Worm (Caenorhabditis elegans) whole organism, L3 larva: Measurements from ENCODE around the gene btb-22.
A peak's percentile ranks its signal among the peaks of the same experiment; 100 is the strongest.
"Not testable (repeated sequence)": the region's sequence is repeated elsewhere in the genome, so short reads cannot be mapped to it uniquely, and the experiment has no call there.

Source experiments
- R02D3.7 ChIP-seq: fragments of 150-350 bp; optimal IDR thresholded peaks from 2 replicates; lab custom pipeline; 2014; ENCODE audit warnings: missing biosample characterization, missing genetic modification characterization
- aly-2 ChIP-seq: fragments of 150-350 bp; optimal IDR thresholded peaks from 2 replicates; lab custom pipeline; 2014; ENCODE audit warnings: missing biosample characterization, missing genetic modification characterization
- ceh-28 ChIP-seq: fragments of 150-350 bp; optimal IDR thresholded peaks from 2 replicates; lab custom pipeline; 2014; ENCODE audit warnings: missing biosample characterization, missing genetic modification reagents, missing genetic modification characterization
- daf-12 ChIP-seq: fragments of 150-350 bp; optimal IDR thresholded peaks from 2 replicates; lab custom pipeline; 2014; ENCODE audit warnings: missing biosample characterization, missing genetic modification reagents, missing genetic modification characterization
- egl-27 ChIP-seq: sonication (generic microtip); optimal IDR thresholded peaks from 4 replicates; lab custom pipeline; 2017; ENCODE audit warnings: missing biosample characterization, missing genetic modification reagents, missing genetic modification characterization
- egl-5 ChIP-seq: fragments of 150-350 bp; optimal IDR thresholded peaks from 2 replicates; lab custom pipeline; 2017; ENCODE audit warnings: missing biosample characterization, missing genetic modification reagents, missing genetic modification characterization, inconsistent platforms
- elt-2 ChIP-seq: sonication (generic microtip); optimal IDR thresholded peaks from 2 replicates; lab custom pipeline; 2016; ENCODE audit warnings: missing genetic modification reagents, mild to moderate bottlenecking, missing genetic modification characterization, missing compliant biosample characterization
- eor-1 ChIP-seq, 2 experiments: fragments of 150-350 bp; optimal IDR thresholded peaks; 2 replicates each; lab custom pipeline; 2014 to 2018; ENCODE audit warnings: missing biosample characterization in 2 of 2, missing genetic modification characterization in 2 of 2
- fkh-2 ChIP-seq: fragments of 150-350 bp; optimal IDR thresholded peaks from 2 replicates; lab custom pipeline; 2014; ENCODE audit warnings: missing biosample characterization, missing genetic modification reagents, missing genetic modification characterization
- hmg-11 ChIP-seq: sonication (generic microtip); optimal IDR thresholded peaks from 2 replicates; lab custom pipeline; 2016; ENCODE audit warnings: missing genetic modification characterization, missing compliant biosample characterization
- jun-1 ChIP-seq: fragments of 150-350 bp; optimal IDR thresholded peaks from 2 replicates; lab custom pipeline; 2014; ENCODE audit warnings: missing biosample characterization, missing genetic modification reagents, missing genetic modification characterization
- lin-39 ChIP-seq: fragments of 150-350 bp; optimal IDR thresholded peaks from 2 replicates; lab custom pipeline; 2018; ENCODE audit warnings: missing biosample characterization, missing genetic modification reagents, missing genetic modification characterization
- mdl-1 ChIP-seq: fragments of 150-350 bp; optimal IDR thresholded peaks from 2 replicates; lab custom pipeline; 2014; ENCODE audit warnings: missing biosample characterization, missing genetic modification characterization
- mml-1 ChIP-seq: fragments of 150-350 bp; sonication (generic microtip); optimal IDR thresholded peaks from 3 replicates; lab custom pipeline; 2014; ENCODE audit warnings: missing biosample characterization, missing genetic modification characterization
- nfya-1 ChIP-seq: sonication (generic microtip); optimal IDR thresholded peaks from 2 replicates; lab custom pipeline; 2017; ENCODE audit warnings: missing genetic modification characterization, mild to moderate bottlenecking, missing compliant biosample characterization, antibody characterized with exemption, moderate library complexity; ENCODE audit not compliant: insufficient read depth
- nhr-11 ChIP-seq: fragments of 150-350 bp; optimal IDR thresholded peaks from 2 replicates; lab custom pipeline; 2014; ENCODE audit warnings: missing biosample characterization, missing genetic modification characterization
- nhr-23 ChIP-seq: fragments of 150-350 bp; optimal IDR thresholded peaks from 2 replicates; lab custom pipeline; 2014; ENCODE audit warnings: missing biosample characterization, missing genetic modification reagents, missing genetic modification characterization
- nhr-237 ChIP-seq: fragments of 150-350 bp; optimal IDR thresholded peaks from 2 replicates; lab custom pipeline; 2014; ENCODE audit warnings: missing biosample characterization, missing genetic modification characterization
- nhr-25 ChIP-seq: sonication (generic microtip); optimal IDR thresholded peaks from 2 replicates; lab custom pipeline; 2017; ENCODE audit warnings: missing biosample characterization, missing genetic modification characterization
- nhr-43 ChIP-seq: sonication (generic microtip); optimal IDR thresholded peaks from 2 replicates; lab custom pipeline; 2016; ENCODE audit warnings: mild to moderate bottlenecking, missing genetic modification characterization, missing compliant biosample characterization; ENCODE audit not compliant: poor library complexity, severe bottlenecking
- nhr-67 ChIP-seq: fragments of 150-350 bp; optimal IDR thresholded peaks from 2 replicates; lab custom pipeline; 2014; ENCODE audit warnings: missing biosample characterization, missing genetic modification characterization
- nhr-76 ChIP-seq: fragments of 150-350 bp; sonication (generic microtip); optimal IDR thresholded peaks from 5 replicates; lab custom pipeline; 2014; ENCODE audit warnings: missing biosample characterization, missing genetic modification characterization
- nhr-77 ChIP-seq: fragments of 150-350 bp; optimal IDR thresholded peaks from 2 replicates; lab custom pipeline; 2014; ENCODE audit warnings: missing biosample characterization, missing genetic modification characterization
- pha-4 ChIP-seq: fragments of 150-350 bp; optimal IDR thresholded peaks from 2 replicates; lab custom pipeline; 2014; ENCODE audit warnings: missing biosample characterization, missing genetic modification reagents, missing genetic modification characterization
- pqm-1 ChIP-seq: fragments of 150-350 bp; optimal IDR thresholded peaks from 2 replicates; lab custom pipeline; 2017; ENCODE audit warnings: missing biosample characterization, missing genetic modification characterization, inconsistent platforms
- sea-2 ChIP-seq: fragments of 150-350 bp; sonication (generic microtip); optimal IDR thresholded peaks from 4 replicates; lab custom pipeline; 2014; ENCODE audit warnings: missing biosample characterization, missing genetic modification reagents, missing genetic modification characterization
- skn-1 ChIP-seq: fragments of 150-350 bp; optimal IDR thresholded peaks from 2 replicates; lab custom pipeline; 2014; ENCODE audit warnings: missing biosample characterization, missing genetic modification characterization
- tbx-2 ChIP-seq: sonication (generic microtip); optimal IDR thresholded peaks from 2 replicates; lab custom pipeline; 2016; ENCODE audit warnings: mild to moderate bottlenecking, missing genetic modification characterization, missing compliant biosample characterization
- unc-39 ChIP-seq: sonication (generic microtip); optimal IDR thresholded peaks from 4 replicates; lab custom pipeline; 2017; ENCODE audit warnings: missing biosample characterization, missing genetic modification characterization
- unc-62 ChIP-seq: fragments of 150-350 bp; sonication (generic microtip); optimal IDR thresholded peaks from 4 replicates; lab custom pipeline; 2014; ENCODE audit warnings: missing biosample characterization, missing genetic modification reagents, missing genetic modification characterization
- zag-1 ChIP-seq: fragments of 150-350 bp; optimal IDR thresholded peaks from 2 replicates; lab custom pipeline; 2014; ENCODE audit warnings: missing biosample characterization, missing genetic modification characterization
- ztf-11 ChIP-seq: fragments of 150-350 bp; optimal IDR thresholded peaks from 2 replicates; lab custom pipeline; 2014; ENCODE audit warnings: missing biosample characterization, missing genetic modification characterization
- ztf-4 ChIP-seq: fragments of 150-350 bp; optimal IDR thresholded peaks from 2 replicates; lab custom pipeline; 2014; ENCODE audit warnings: missing biosample characterization, missing genetic modification characterization

Gene btb-22

DNA sequence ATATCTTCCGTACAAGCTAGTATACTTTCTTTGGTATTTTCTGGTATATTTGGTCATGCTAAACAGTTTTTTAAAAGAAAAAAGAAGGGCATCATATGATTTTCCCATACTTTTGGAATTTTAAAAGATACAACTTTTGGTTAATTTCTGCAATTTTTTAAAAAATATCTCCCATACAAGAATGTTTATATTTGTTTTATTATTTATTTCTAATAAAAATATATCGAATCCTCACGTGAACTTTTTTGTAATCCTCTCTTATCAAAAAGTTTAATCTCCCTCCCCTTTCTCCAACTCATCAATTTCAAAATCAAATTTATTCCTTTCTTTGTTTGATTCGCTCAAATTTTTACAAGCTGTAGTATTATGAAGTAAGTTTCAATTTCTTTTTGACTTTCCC is 17.2 kb upstream of the btb-22 start, which contains the start of gene nep-13:
nep-13 (plus strand) TSS at position 301 of the 400 bp plus-strand sequence.
- no peak for TF ChIP-seq sea-2
- TF ChIP-seq egl-5, result no peak
- TF ChIP-seq nhr-11 (tag; lab: Kevin White, UChicago), result no peak
- no peak for TF ChIP-seq nhr-23
- TF ChIP-seq unc-39 (tag; lab: Kevin White, UChicago), result no peak
- TF ChIP-seq mdl-1 (tag; lab: Kevin White, UChicago), result no peak
- no peak for TF ChIP-seq nhr-237
- TF ChIP-seq hmg-11 (tag; lab: Kevin White, UChicago), result no peak
- no peak for TF ChIP-seq nhr-43
- no peak for TF ChIP-seq zag-1 (tag; lab: Kevin White, UChicago)
- TF ChIP-seq nhr-25 (tag; lab: Kevin White, UChicago), result no peak
- no peak for TF ChIP-seq nfya-1 (tag; lab: Kevin White, UChicago)

DNA sequence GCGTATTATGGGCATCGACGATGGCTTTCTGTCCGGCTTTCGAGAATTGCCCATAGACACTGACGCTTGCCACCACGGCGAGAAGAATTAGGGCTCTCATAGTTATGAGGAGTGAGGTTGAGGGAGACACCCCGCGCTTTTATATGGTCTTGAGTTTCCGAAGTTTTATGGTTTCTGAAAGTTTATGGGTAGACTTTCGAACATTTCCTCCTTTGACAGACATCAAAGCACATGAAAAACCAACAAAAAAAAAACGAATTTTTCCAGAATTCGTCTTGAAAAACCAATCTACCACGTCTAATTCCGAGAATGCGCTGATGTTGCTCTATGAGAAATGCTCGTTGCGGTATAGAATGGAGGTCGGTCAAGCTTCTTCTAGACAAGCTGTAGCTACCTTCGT is 15.0 kb upstream of the btb-22 start, which contains the start of gene scl-15:
scl-15 (minus strand) TSS at position 101 of the 400 bp plus-strand sequence.
- TF ChIP-seq ztf-11 (tag; lab: Kevin White, UChicago), result no peak
- TF ChIP-seq fkh-2 (tag; lab: Kevin White, UChicago), result no peak
- no peak for TF ChIP-seq tbx-2 (tag; lab: Kevin White, UChicago)
- no peak for TF ChIP-seq elt-2 (tag; lab: Kevin White, UChicago)
- no peak for TF ChIP-seq mml-1

DNA sequence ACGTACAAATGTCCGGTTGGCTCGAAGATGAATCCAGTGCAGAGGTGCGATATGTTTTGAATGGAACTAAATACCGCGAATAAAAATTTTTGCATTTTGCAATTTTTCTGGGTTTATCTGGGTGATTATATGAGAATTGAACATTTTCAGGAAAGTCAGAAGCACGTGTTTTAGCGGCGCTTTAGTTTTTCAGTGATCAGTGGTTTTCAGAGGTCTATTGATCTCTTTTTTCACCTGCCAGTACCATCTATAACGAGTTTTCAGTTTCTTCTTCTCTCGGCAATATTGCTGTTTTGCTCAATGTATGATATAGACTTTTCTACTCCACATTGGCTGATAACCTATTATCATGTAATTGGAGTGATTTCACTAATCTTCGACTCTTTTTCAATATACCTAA is 12.5 kb upstream of the btb-22 start, which contains the start of gene sri-63:
sri-63 (plus strand) TSS at position 301 of the 400 bp plus-strand sequence.
- TF ChIP-seq fkh-2 (tag; lab: Kevin White, UChicago), result no peak
- TF ChIP-seq nhr-76, result no peak
- TF ChIP-seq ztf-4 (tag; lab: Kevin White, UChicago), result no peak
- TF ChIP-seq egl-27 (tag; lab: Kevin White, UChicago), result no peak
- no peak for TF ChIP-seq nhr-43
- no peak for TF ChIP-seq lin-39 (tag; lab: Kevin White, UChicago)
- no peak for TF ChIP-seq eor-1 (tag; optimal IDR thresholded peaks at IDR 0.05; lab: Kevin White, UChicago)
- no peak for TF ChIP-seq unc-62 (GFP tag; lab: Kevin White, UChicago)
- no peak for TF ChIP-seq nhr-77
- TF ChIP-seq tbx-2 (tag; lab: Kevin White, UChicago), result no peak
- no peak for TF ChIP-seq egl-5
- no peak for TF ChIP-seq sea-2
- no peak for TF ChIP-seq aly-2 (tag; lab: Kevin White, UChicago)
- TF ChIP-seq pha-4 (tag; lab: Kevin White, UChicago), result no peak
- TF ChIP-seq daf-12, result no peak

DNA sequence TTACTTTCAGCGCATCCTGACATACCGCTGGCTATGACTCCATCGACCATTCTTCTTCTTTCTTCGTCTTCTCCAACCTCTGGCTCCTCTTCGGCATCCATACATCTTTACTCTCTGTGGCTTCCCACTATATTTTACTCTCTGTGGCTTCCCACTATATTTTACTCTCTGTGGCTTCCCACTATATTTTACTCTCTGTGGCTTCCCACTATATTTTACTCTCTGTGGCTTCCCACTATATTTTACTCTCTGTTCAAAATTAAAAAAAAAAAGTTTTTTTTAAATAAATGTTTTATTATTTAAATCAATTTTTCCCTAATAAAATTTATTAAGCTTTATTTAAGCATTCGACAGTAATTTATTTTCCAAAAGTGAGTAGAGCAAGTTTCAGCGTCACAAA is 9.0 kb upstream of the btb-22 start, which contains the start of gene F39E9.14:
F39E9.14 (minus strand) TSS at position 101 of the 400 bp plus-strand sequence.
- TF ChIP-seq pqm-1 (tag; lab: Kevin White, UChicago); nhr-237; ceh-28 (tag; lab: Kevin White, UChicago): not testable (repeated sequence)

DNA sequence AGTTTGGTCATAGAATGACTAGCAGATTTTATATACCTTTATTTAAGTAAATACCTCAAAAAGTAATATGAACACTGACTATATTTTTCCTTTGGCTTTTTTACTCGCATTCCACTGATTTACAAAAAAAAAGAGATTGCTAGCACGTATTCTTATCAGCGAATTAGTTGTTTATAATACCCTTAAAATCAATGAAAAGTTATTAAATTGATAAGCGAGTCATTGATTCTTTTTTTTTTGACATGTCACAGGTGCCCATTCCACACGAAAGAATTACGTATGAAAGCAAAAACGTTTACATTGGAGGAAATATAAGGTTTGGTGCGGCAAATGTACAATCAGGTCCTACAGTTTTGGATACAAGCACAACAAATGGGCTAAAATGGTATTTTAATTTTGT is 4.4 kb upstream of the btb-22 start, which contains the start of gene btb-17:
btb-17 (plus strand) TSS at position 213 of the 400 bp plus-strand sequence.
- TF ChIP-seq egl-5 (no peak), elt-2 (tag; lab: Kevin White, UChicago) (peak; percentile 77), nhr-76 (no peak), nhr-23 (no peak), ztf-4 (tag; lab: Kevin White, UChicago) (no peak), pqm-1 (tag; lab: Kevin White, UChicago) (peak; percentile 55)

DNA sequence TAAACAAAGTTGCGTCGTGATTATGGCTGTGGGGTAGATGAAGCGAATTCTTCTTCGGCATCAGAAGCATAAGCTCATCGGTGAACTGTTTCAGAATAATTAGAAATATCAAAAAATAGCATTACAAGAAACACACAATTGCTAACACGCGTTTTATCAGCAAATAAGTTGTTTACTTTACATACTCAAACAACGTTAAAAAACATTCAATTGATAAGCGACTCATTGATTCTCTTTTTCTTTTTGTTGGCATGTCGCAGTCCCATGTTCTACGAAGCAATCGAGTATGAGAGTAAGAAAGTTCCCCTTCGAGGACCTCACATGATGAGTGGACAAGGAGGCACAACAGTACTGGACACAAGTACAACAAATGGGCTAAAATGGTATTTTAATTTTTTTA is 2.9 kb upstream of the btb-22 start, which contains the start of gene btb-16:
btb-16 (plus strand) TSS at position 240 of the 400 bp plus-strand sequence.
- no peak for TF ChIP-seq nhr-77
- TF ChIP-seq jun-1 (tag; lab: Kevin White, UChicago), result no peak
- peak; percentile 61 for TF ChIP-seq elt-2 (tag; lab: Kevin White, UChicago)
- no peak for TF ChIP-seq skn-1
- no peak for TF ChIP-seq R02D3.7 (tag; lab: Kevin White, UChicago)
- TF ChIP-seq nhr-67 (tag; lab: Kevin White, UChicago), result no peak
- no peak for TF ChIP-seq nhr-23
- TF ChIP-seq pqm-1 (tag; lab: Kevin White, UChicago), result peak; percentile 6
- TF ChIP-seq pha-4 (tag; lab: Kevin White, UChicago), result peak; percentile 85
- TF ChIP-seq ztf-4 (tag; lab: Kevin White, UChicago), result no peak
- TF ChIP-seq eor-1 (tag; optimal IDR thresholded peaks at IDR 0.05; lab: Kevin White, UChicago), result no peak
